Worm (Caenorhabditis elegans) whole organism, L1 larva: ENCODE measurements around the gene srlf-4.
A peak's percentile ranks its signal among the peaks of the same experiment; 100 is the strongest.

Experiments used
- C16A3.4 ChIP-seq: fragments of 150-350 bp; optimal IDR thresholded peaks from 2 replicates; lab custom pipeline; 2014; ENCODE audit warnings: missing biosample characterization, missing genetic modification characterization
- Y116A8C.19 ChIP-seq: sonication (generic microtip); optimal IDR thresholded peaks from 2 replicates; lab custom pipeline; 2016; ENCODE audit warnings: missing compliant biosample characterization, missing genetic modification characterization, borderline replicate concordance
- ceh-63 ChIP-seq: fragments of 200-800 bp; sonication (Bioruptor generic); optimal IDR thresholded peaks from 2 replicates; lab custom pipeline; 2018; ENCODE audit warnings: mild to moderate bottlenecking, missing genetic modification characterization, missing compliant biosample characterization
- efl-1 ChIP-seq, 4 experiments: fragments of 150-350 bp; optimal IDR thresholded peaks in 3 of 4; peaks in 1 of 4; 1 replicate in 1 of 4; 2 replicates in 3 of 4; lab custom pipeline; 2014; ENCODE audit warnings: missing biosample characterization in 2 of 4, missing genetic modification characterization in 2 of 4, missing genetic modification reagents in 2 of 4
- egl-27 ChIP-seq, 2 experiments: fragments of 150-350 bp in 1 of 2; sonication (generic microtip); optimal IDR thresholded peaks; 3 replicates each; lab custom pipeline; 2017 to 2018; ENCODE audit warnings: missing biosample characterization in 2 of 2, missing genetic modification characterization in 2 of 2, missing genetic modification reagents in 2 of 2
- elt-2 ChIP-seq: sonication (generic microtip); optimal IDR thresholded peaks from 2 replicates; lab custom pipeline; 2016; ENCODE audit warnings: missing genetic modification characterization, mild to moderate bottlenecking, inconsistent platforms, missing compliant biosample characterization, missing genetic modification reagents
- elt-3 ChIP-seq, 6 experiments: fragments of 150-350 bp in 1 of 6; sonication (generic microtip); optimal IDR thresholded peaks; 2 replicates each; lab custom pipeline; 2017 to 2018; ENCODE audit warnings: missing biosample characterization in 6 of 6, missing genetic modification characterization in 6 of 6, inconsistent platforms in 1 of 6
- ets-5 ChIP-seq: fragments of 200-800 bp; sonication (Bioruptor generic); IDR thresholded peaks from 2 replicates; pipeline ENCODE4 v1.3.6; 2022; ENCODE audit warnings: missing genetic modification characterization, missing compliant biosample characterization
- fkh-8 ChIP-seq: sonication (generic microtip); optimal IDR thresholded peaks from 2 replicates; lab custom pipeline; 2016; ENCODE audit warnings: mild to moderate bottlenecking, missing genetic modification characterization, missing compliant biosample characterization
- fos-1 ChIP-seq: fragments of 150-350 bp; optimal IDR thresholded peaks from 2 replicates; lab custom pipeline; 2014; ENCODE audit warnings: missing biosample characterization, missing genetic modification characterization
- grh-1 ChIP-seq: fragments of 200-800 bp; sonication (Bioruptor generic); IDR thresholded peaks from 2 replicates; pipeline ENCODE4 v1.3.6; 2022; ENCODE audit warnings: missing genetic modification reagents, missing genetic modification characterization, missing compliant biosample characterization
- hlh-4 ChIP-seq: sonication (generic microtip); optimal IDR thresholded peaks from 2 replicates; lab custom pipeline; 2016; ENCODE audit warnings: mild to moderate bottlenecking, missing genetic modification characterization, missing compliant biosample characterization
- isw-1 ChIP-seq: fragments of 200-800 bp; sonication (Bioruptor generic); IDR thresholded peaks from 2 replicates; pipeline ENCODE4 v1.3.6; 2022; ENCODE audit warnings: missing genetic modification characterization, missing compliant biosample characterization
- jun-1 ChIP-seq: fragments of 150-350 bp; optimal IDR thresholded peaks from 2 replicates; lab custom pipeline; 2014; ENCODE audit warnings: missing biosample characterization, missing genetic modification reagents, missing genetic modification characterization
- lin-13 ChIP-seq: fragments of 150-350 bp; optimal IDR thresholded peaks from 2 replicates; lab custom pipeline; 2014; ENCODE audit warnings: missing biosample characterization, missing genetic modification reagents, missing genetic modification characterization
- lin-15B ChIP-seq: fragments of 150-350 bp; sonication (generic microtip); optimal IDR thresholded peaks from 3 replicates; lab custom pipeline; 2014; ENCODE audit warnings: missing biosample characterization, missing genetic modification characterization
- lin-39 ChIP-seq: fragments of 150-350 bp; optimal IDR thresholded peaks from 2 replicates; lab custom pipeline; 2014; ENCODE audit warnings: missing biosample characterization, missing genetic modification reagents, missing genetic modification characterization
- lsy-2 ChIP-seq, 2 experiments: fragments of 150-350 bp; optimal IDR thresholded peaks; 2 replicates each; lab custom pipeline; 2014; ENCODE audit warnings: missing biosample characterization in 2 of 2, missing genetic modification characterization in 2 of 2
- mef-2 ChIP-seq: fragments of 150-350 bp; optimal IDR thresholded peaks from 2 replicates; lab custom pipeline; 2014; ENCODE audit warnings: missing biosample characterization, missing genetic modification characterization
- nhr-11 ChIP-seq: fragments of 150-350 bp; optimal IDR thresholded peaks from 2 replicates; lab custom pipeline; 2014; ENCODE audit warnings: missing biosample characterization, missing genetic modification characterization
- nhr-19 ChIP-seq: fragments of 200-800 bp; sonication (Bioruptor generic); conservative IDR thresholded peaks from 2 replicates; pipeline ENCODE4 v1.3.6; 2022; ENCODE audit warnings: missing genetic modification characterization, missing compliant biosample characterization
- nhr-47 ChIP-seq: sonication (generic microtip); optimal IDR thresholded peaks from 2 replicates; lab custom pipeline; 2016; ENCODE audit warnings: mild to moderate bottlenecking, missing genetic modification characterization, moderate library complexity, missing compliant biosample characterization
- nhr-71 ChIP-seq: sonication (generic microtip); optimal IDR thresholded peaks from 2 replicates; lab custom pipeline; 2016; ENCODE audit warnings: mild to moderate bottlenecking, missing genetic modification characterization, moderate library complexity, missing compliant biosample characterization
- nhr-76 ChIP-seq: sonication (generic microtip); optimal IDR thresholded peaks from 2 replicates; lab custom pipeline; 2017; ENCODE audit warnings: missing biosample characterization, missing genetic modification characterization
- nhr-90 ChIP-seq: sonication (generic microtip); optimal IDR thresholded peaks from 2 replicates; lab custom pipeline; 2016; ENCODE audit warnings: mild to moderate bottlenecking, missing genetic modification characterization, missing compliant biosample characterization; ENCODE audit not compliant: poor library complexity
- snpc-4 ChIP-seq: fragments of 150-350 bp; optimal IDR thresholded peaks from 2 replicates; lab custom pipeline; 2014; ENCODE audit warnings: missing biosample characterization, missing genetic modification characterization
- sox-4 ChIP-seq: sonication (generic microtip); optimal IDR thresholded peaks from 2 replicates; lab custom pipeline; 2016; ENCODE audit warnings: missing genetic modification characterization, missing compliant biosample characterization
- unc-30 ChIP-seq: sonication (generic microtip); optimal IDR thresholded peaks from 2 replicates; lab custom pipeline; 2017; ENCODE audit warnings: missing biosample characterization, missing genetic modification characterization
- unc-62 ChIP-seq: fragments of 150-350 bp; optimal IDR thresholded peaks from 2 replicates; lab custom pipeline; 2014; ENCODE audit warnings: missing biosample characterization, missing genetic modification reagents, missing genetic modification characterization
- vab-15 ChIP-seq: sonication (generic microtip); optimal IDR thresholded peaks from 2 replicates; lab custom pipeline; 2017; ENCODE audit warnings: missing genotype, mild to moderate bottlenecking, missing genetic modification characterization, missing compliant biosample characterization
- zag-1 ChIP-seq: fragments of 150-350 bp; optimal IDR thresholded peaks from 2 replicates; lab custom pipeline; 2014; ENCODE audit warnings: missing biosample characterization, missing genetic modification characterization
- zip-4 ChIP-seq: fragments of 200-800 bp; sonication (Bioruptor generic); optimal IDR thresholded peaks from 2 replicates; lab custom pipeline; 2018; ENCODE audit warnings: mild to moderate bottlenecking, missing genetic modification characterization, moderate library complexity, missing compliant biosample characterization

Gene srlf-4

ce11 chrIV:12965074-12965473 is 40.8 kb upstream of the srlf-4 start, which contains the start of gene dod-22:
Gene dod-22, plus strand, starts transcription at chrIV:12965374.
- TF ChIP-seq lsy-2 (tag; optimal IDR thresholded peaks at IDR 0.05; lab: Kevin White, UChicago) (no peak), snpc-4 (tag; lab: Kevin White, UChicago) (no peak), nhr-90 (tag; lab: Kevin White, UChicago) (no peak), mef-2 (tag; lab: Kevin White, UChicago) (no peak), sox-4 (no peak), nhr-11 (tag; lab: Kevin White, UChicago) (no peak), fkh-8 (no peak), lin-15B (tag; lab: Kevin White, UChicago) (no peak), egl-27 (tag; optimal IDR thresholded peaks at IDR 0.05; lab: Kevin White, UChicago) (no peak), grh-1 (GFP tag; lab: Robert Waterston, UW) (no peak), ets-5 (no peak), lin-13 (GFP tag; lab: Kevin White, UChicago) (no peak), ceh-63 (GFP tag; lab: Kevin White, UChicago) (no peak), zag-1 (tag; lab: Kevin White, UChicago) (no peak), lin-39 (no peak), elt-3 (tag; optimal IDR thresholded peaks at IDR 0.05; lab: Kevin White, UChicago) (no peak), C16A3.4 (no peak)

ce11 chrIV:12964648-12965047 is 40.4 kb upstream of the srlf-4 start:
- TF ChIP-seq zip-4 (GFP tag; lab: Kevin White, UChicago), result no peak
- TF ChIP-seq unc-62 (GFP tag; lab: Kevin White, UChicago), result no peak
- peak; percentile 74 for TF ChIP-seq elt-2 (tag; lab: Kevin White, UChicago)
- TF ChIP-seq efl-1 (optimal IDR thresholded peaks at IDR 0.05; lab: Kevin White, UChicago), result no peak
- TF ChIP-seq efl-1 (GFP tag; optimal IDR thresholded peaks at IDR 0.05 in 1 of 2; lab: Kevin White, UChicago), result peak in 1 of 2 experiments; percentile 15
- TF ChIP-seq jun-1 (tag; lab: Kevin White, UChicago), result no peak
- TF ChIP-seq nhr-19 (GFP tag; lab: Robert Waterston, UW), result no peak
- TF ChIP-seq vab-15 (tag; lab: Kevin White, UChicago), result no peak
- TF ChIP-seq, all 84 proteins: peak for 2

- TF ChIP-seq unc-30 (tag; lab: Kevin White, UChicago), result no peak
- TF ChIP-seq nhr-47 (tag; lab: Kevin White, UChicago), result no peak
- TF ChIP-seq Y116A8C.19 (tag; lab: Kevin White, UChicago), result no peak
- TF ChIP-seq lin-39, result no peak
- TF ChIP-seq elt-2 (tag; lab: Kevin White, UChicago), result peak; percentile 65
- TF ChIP-seq hlh-4 (tag; lab: Kevin White, UChicago), result no peak
- TF ChIP-seq, all 84 proteins: peak for 1
These were observed 38.3 kb upstream of the srlf-4 start, which contains the start of gene F55G11.8 for ce11 chrIV:12962564-12962963. Gene F55G11.8, plus strand, starts transcription at chrIV:12962808.

ce11 chrIV:12960136-12960535 is 35.9 kb upstream of the srlf-4 start, which contains the start of gene F55G11.7:
Gene F55G11.7, plus strand, starts transcription at chrIV:12960436.
- TF ChIP-seq efl-1 (optimal IDR thresholded peaks at IDR 0.05; lab: Kevin White, UChicago) (no peak), efl-1 (GFP tag; optimal IDR thresholded peaks at IDR 0.05 in 1 of 2; lab: Kevin White, UChicago) (peak in 1 of 2 experiments; percentile 56), nhr-71 (tag; lab: Kevin White, UChicago) (no peak)

ce11 chrIV:12957730-12958129 is 33.5 kb upstream of the srlf-4 start, which contains the start of gene F55G11.6:
Gene F55G11.6, plus strand, starts transcription at chrIV:12958030.
- TF ChIP-seq C16A3.4, result no peak
- TF ChIP-seq fos-1 (tag; lab: Kevin White, UChicago), result no peak
- TF ChIP-seq isw-1 (GFP tag; lab: Robert Waterston, UW), result no peak
- no peak for TF ChIP-seq nhr-76 (tag; lab: Kevin White, UChicago)
- TF ChIP-seq egl-27 (tag; optimal IDR thresholded peaks at IDR 0.05; lab: Kevin White, UChicago), result no peak
